Worm (Caenorhabditis elegans): ENCODE results near the gene F57F4.2.

DNA sequence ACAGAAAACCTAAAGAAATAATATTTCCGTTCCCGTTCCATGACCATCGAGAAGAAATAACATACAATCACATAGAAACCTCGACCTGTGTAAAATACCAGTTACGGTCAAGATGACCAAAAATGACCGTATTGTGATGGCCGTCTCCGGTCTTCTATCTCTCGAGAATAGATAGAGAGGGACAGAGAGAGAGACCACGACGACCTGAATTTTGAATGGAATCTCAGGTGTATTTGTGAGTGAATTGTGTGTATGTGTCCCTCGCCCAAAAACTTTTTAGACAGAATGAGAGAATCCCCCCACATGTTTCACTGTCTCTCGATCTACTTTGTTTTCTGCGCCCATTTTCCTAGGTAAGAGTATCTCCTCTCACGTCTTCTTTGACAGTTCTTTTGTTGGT, 34.7 kb downstream of the F57F4.2 start:
- TF ChIP-seq elt-3 (tag; optimal IDR thresholded peaks at IDR 0.05) (peak in 1 of 6 experiments; percentile 15), efl-1 (optimal IDR thresholded peaks at IDR 0.05) (no peak), efl-1 (GFP tag; optimal IDR thresholded peaks at IDR 0.05 in 1 of 2) (peak in 1 of 2 experiments; percentile 90), aly-2 (tag; optimal IDR thresholded peaks at IDR 0.05) (no peak), lin-15B (tag; optimal IDR thresholded peaks at IDR 0.05) (no peak), zag-1 (tag; optimal IDR thresholded peaks at IDR 0.05) (no peak), lsy-2 (tag; optimal IDR thresholded peaks at IDR 0.05) (no peak), ama-1 (optimal IDR thresholded peaks at IDR 0.05) (no peak), lir-3 (tag; optimal IDR thresholded peaks at IDR 0.05; ENCODE audit: poor library complexity) (no peak), mdl-1 (tag; optimal IDR thresholded peaks at IDR 0.05) (no peak), nhr-237 (tag; optimal IDR thresholded peaks at IDR 0.05) (no peak)

All from whole organism, L1 larva.